Worm (Caenorhabditis elegans): ENCODE data around the gene ZK938.1.

DNA sequence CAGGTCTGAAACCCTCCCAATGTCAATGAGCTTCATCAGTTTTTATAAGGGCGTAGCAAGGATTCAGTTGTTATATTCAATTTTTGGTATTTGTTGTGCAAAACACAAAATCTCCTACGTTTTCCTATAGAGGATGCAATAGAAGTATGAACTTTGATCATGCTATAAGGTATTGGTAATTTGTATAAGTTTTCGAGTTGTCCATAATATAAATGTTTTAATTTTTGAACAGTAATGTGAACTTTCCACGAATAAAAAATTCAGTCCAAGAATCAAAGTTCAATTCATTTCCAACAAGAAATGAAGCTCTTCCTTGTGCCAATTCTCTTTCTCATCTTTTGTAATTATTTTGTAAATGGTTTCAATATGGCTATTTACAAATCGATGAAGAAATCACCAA lies 1.8 kb downstream of the ZK938.1 start, which contains the start of gene ZK938.12:
- no peak for TF ChIP-seq nhr-76 (tag; optimal IDR thresholded peaks at IDR 0.05)
- no peak for TF ChIP-seq nhr-237 (tag; optimal IDR thresholded peaks at IDR 0.05)
- TF ChIP-seq lsy-2 (tag; optimal IDR thresholded peaks at IDR 0.05) = no peak
- TF ChIP-seq ces-1 (GFP tag; optimal IDR thresholded peaks at IDR 0.05) = no peak
